Fruit fly (Drosophila melanogaster): ENCODE results near the gene CG7379.

CG7379 gene

dm6 chr3R:17811707-17812099, 13.6 kb upstream of the CG7379 start:
- no peak for TF ChIP-seq CG9948 (tag; optimal IDR thresholded peaks at IDR 0.05)
- no peak for TF ChIP-seq CG34367 (tag; optimal IDR thresholded peaks at IDR 0.05)
- no peak for TF ChIP-seq CG15710 (tag; optimal IDR thresholded peaks at IDR 0.05)
- no peak for TF ChIP-seq Pif1A (GFP tag; optimal IDR thresholded peaks at IDR 0.05)
- TF ChIP-seq gl (tag; optimal IDR thresholded peaks at IDR 0.05) = no peak
- TF ChIP-seq CG8159 (tag; optimal IDR thresholded peaks at IDR 0.05) = no peak
- TF ChIP-seq Snoo (tag; optimal IDR thresholded peaks at IDR 0.05) = no peak
- no peak for TF ChIP-seq CG8301 (tag; optimal IDR thresholded peaks at IDR 0.05)
- no peak for TF ChIP-seq CG14655 (GFP tag; optimal IDR thresholded peaks at IDR 0.05)
- no peak for TF ChIP-seq CG12605 (GFP tag; IDR thresholded peaks at IDR 0.05)
- TF ChIP-seq Ets98B (GFP tag; IDR thresholded peaks at IDR 0.05) = no peak
- TF ChIP-seq CG4496 (GFP tag; IDR thresholded peaks at IDR 0.05) = no peak
- no peak for TF ChIP-seq CG32121 (GFP tag; IDR thresholded peaks at IDR 0.05)
- TF ChIP-seq EcR (GFP tag; optimal IDR thresholded peaks at IDR 0.05) = no peak
- TF ChIP-seq rn (GFP tag; IDR thresholded peaks at IDR 0.05) = no peak
- no peak for TF ChIP-seq CG13204 (GFP tag; optimal IDR thresholded peaks at IDR 0.05)
- no peak for TF ChIP-seq fd96Ca (GFP tag; IDR thresholded peaks at IDR 0.05)

dm6 chr3R:17810951-17811706, 13.0 kb upstream of the CG7379 start, which contains the start of the genes Alg1 and tinc:
Gene Alg1, minus strand, starts transcription at chr3R:17811134.
Gene tinc, plus strand, starts transcription at chr3R:17811541.
- no peak for TF ChIP-seq Pif1A (GFP tag; optimal IDR thresholded peaks at IDR 0.05)
- TF ChIP-seq Ets98B (GFP tag; IDR thresholded peaks at IDR 0.05) = peak; percentile 36; the same call in 1 of the 2 replicates
- TF ChIP-seq CG8301 (tag; optimal IDR thresholded peaks at IDR 0.05) = peak; percentile 54
- TF ChIP-seq CG13204 (GFP tag; optimal IDR thresholded peaks at IDR 0.05) = no peak
- peak; percentile 85 for TF ChIP-seq CG17806 (tag; optimal IDR thresholded peaks at IDR 0.05)
- TF ChIP-seq CG12605 (GFP tag; IDR thresholded peaks at IDR 0.05) = peak; percentile 62; the same call in 1 of the 2 replicates
- TF ChIP-seq Snoo (tag; optimal IDR thresholded peaks at IDR 0.05) = peak; percentile 38
- TF ChIP-seq EcR (GFP tag; optimal IDR thresholded peaks at IDR 0.05) = no peak
- TF ChIP-seq CG4496 (GFP tag; IDR thresholded peaks at IDR 0.05) = peak; percentile 72; the same call in 2 of the 3 replicates
- no peak for TF ChIP-seq gl (tag; optimal IDR thresholded peaks at IDR 0.05)
- peak; percentile 28 for TF ChIP-seq CG34367 (tag; optimal IDR thresholded peaks at IDR 0.05)
- TF ChIP-seq D1 (tag; optimal IDR thresholded peaks at IDR 0.05) = no peak
- no peak for TF ChIP-seq rn (GFP tag; IDR thresholded peaks at IDR 0.05)
- peak; percentile 69 for TF ChIP-seq CG15710 (tag; optimal IDR thresholded peaks at IDR 0.05)
- no peak for TF ChIP-seq Pif1B (GFP tag; optimal IDR thresholded peaks at IDR 0.05)
- peak; percentile 59 for TF ChIP-seq CG9948 (tag; optimal IDR thresholded peaks at IDR 0.05)
- TF ChIP-seq CG32121 (GFP tag; IDR thresholded peaks at IDR 0.05) = peak; percentile 59
- no peak for TF ChIP-seq CG14655 (GFP tag; optimal IDR thresholded peaks at IDR 0.05)
- no peak; the same call in 2 of the 3 replicates for TF ChIP-seq fd96Ca (GFP tag; IDR thresholded peaks at IDR 0.05)
- TF ChIP-seq CG10348 (GFP tag; IDR thresholded peaks at IDR 0.05) = no peak
- peak; percentile 73 for TF ChIP-seq CG8159 (tag; optimal IDR thresholded peaks at IDR 0.05)

- TF ChIP-seq fd96Ca (GFP tag; IDR thresholded peaks at IDR 0.05) (no peak), Pif1B (GFP tag; optimal IDR thresholded peaks at IDR 0.05) (no peak), CG8301 (tag; optimal IDR thresholded peaks at IDR 0.05) (no peak), CG4496 (GFP tag; IDR thresholded peaks at IDR 0.05) (no peak), gl (tag; optimal IDR thresholded peaks at IDR 0.05) (no peak), CG17806 (tag; optimal IDR thresholded peaks at IDR 0.05) (no peak), CG10348 (GFP tag; IDR thresholded peaks at IDR 0.05) (no peak), CG9948 (tag; optimal IDR thresholded peaks at IDR 0.05) (no peak)
Measured at dm6 chr3R:17809014-17809413, 10.9 kb upstream of the CG7379 start, which contains the start of gene Odj. Gene Odj, minus strand, starts transcription at chr3R:17809222.

- no peak for TF ChIP-seq CG34367 (tag; optimal IDR thresholded peaks at IDR 0.05)
- TF ChIP-seq CG13204 (GFP tag; optimal IDR thresholded peaks at IDR 0.05) = no peak
- no peak for TF ChIP-seq fd96Ca (GFP tag; IDR thresholded peaks at IDR 0.05)
- no peak for TF ChIP-seq Pif1B (GFP tag; optimal IDR thresholded peaks at IDR 0.05)
- TF ChIP-seq rn (GFP tag; IDR thresholded peaks at IDR 0.05) = no peak
- no peak for TF ChIP-seq Pif1A (GFP tag; optimal IDR thresholded peaks at IDR 0.05)
- no peak for TF ChIP-seq CG15710 (tag; optimal IDR thresholded peaks at IDR 0.05)
- TF ChIP-seq CG10348 (GFP tag; IDR thresholded peaks at IDR 0.05) = no peak
- no peak for TF ChIP-seq CG8159 (tag; optimal IDR thresholded peaks at IDR 0.05)
- TF ChIP-seq CG32121 (GFP tag; IDR thresholded peaks at IDR 0.05) = no peak
- TF ChIP-seq CG4496 (GFP tag; IDR thresholded peaks at IDR 0.05) = no peak
- TF ChIP-seq Snoo (tag; optimal IDR thresholded peaks at IDR 0.05) = no peak
- no peak for TF ChIP-seq Ets98B (GFP tag; IDR thresholded peaks at IDR 0.05)
- no peak for TF ChIP-seq CG14655 (GFP tag; optimal IDR thresholded peaks at IDR 0.05)
- TF ChIP-seq CG9948 (tag; optimal IDR thresholded peaks at IDR 0.05) = no peak
- TF ChIP-seq CG8301 (tag; optimal IDR thresholded peaks at IDR 0.05) = no peak
- no peak for TF ChIP-seq CG17806 (tag; optimal IDR thresholded peaks at IDR 0.05)
Measured at dm6 chr3R:17807035-17807606, 9.0 kb upstream of the CG7379 start, which contains the start of gene CG17801. Gene CG17801, minus strand, starts transcription at chr3R:17807085.

dm6 chr3R:17805092-17805491, 7.0 kb upstream of the CG7379 start, which contains the start of gene Nnk:
Gene Nnk, minus strand, starts transcription at chr3R:17805249.
- TF ChIP-seq CG8159 (tag; optimal IDR thresholded peaks at IDR 0.05) = no peak
- TF ChIP-seq gl (tag; optimal IDR thresholded peaks at IDR 0.05) = no peak
- no peak for TF ChIP-seq CG10348 (GFP tag; IDR thresholded peaks at IDR 0.05)
- no peak for TF ChIP-seq fd96Ca (GFP tag; IDR thresholded peaks at IDR 0.05)
- TF ChIP-seq rn (GFP tag; IDR thresholded peaks at IDR 0.05) = no peak
- no peak for TF ChIP-seq CG17806 (tag; optimal IDR thresholded peaks at IDR 0.05)
- TF ChIP-seq CG9948 (tag; optimal IDR thresholded peaks at IDR 0.05) = no peak
- TF ChIP-seq CG15710 (tag; optimal IDR thresholded peaks at IDR 0.05) = no peak
- TF ChIP-seq EcR (GFP tag; optimal IDR thresholded peaks at IDR 0.05) = no peak
- TF ChIP-seq CG13204 (GFP tag; optimal IDR thresholded peaks at IDR 0.05) = no peak
- TF ChIP-seq D1 (tag; optimal IDR thresholded peaks at IDR 0.05) = no peak
- TF ChIP-seq CG34367 (tag; optimal IDR thresholded peaks at IDR 0.05) = no peak
- TF ChIP-seq Ets98B (GFP tag; IDR thresholded peaks at IDR 0.05) = no peak
- no peak for TF ChIP-seq CG14655 (GFP tag; optimal IDR thresholded peaks at IDR 0.05)
- TF ChIP-seq Pif1B (GFP tag; optimal IDR thresholded peaks at IDR 0.05) = no peak
- TF ChIP-seq Snoo (tag; optimal IDR thresholded peaks at IDR 0.05) = no peak
- TF ChIP-seq Pif1A (GFP tag; optimal IDR thresholded peaks at IDR 0.05) = no peak
- no peak for TF ChIP-seq CG12605 (GFP tag; IDR thresholded peaks at IDR 0.05)
- TF ChIP-seq CG8301 (tag; optimal IDR thresholded peaks at IDR 0.05) = no peak
- no peak for TF ChIP-seq CG32121 (GFP tag; IDR thresholded peaks at IDR 0.05)

Measured in whole organism, pupa.